Fruit fly (Drosophila melanogaster) whole organism, embryonic: Measurements from ENCODE around the gene CG13117.

ENCODE experiments used
- CG10274 ChIP-seq: fragments of 200-800 bp; sonication (Bioruptor generic); optimal IDR thresholded peaks from 3 replicates; lab custom pipeline; 2017; ENCODE audit warnings: missing biosample characterization, mild to moderate bottlenecking, missing genetic modification characterization
- CG10366 ChIP-seq: fragments of 200-800 bp; sonication (Bioruptor generic); IDR thresholded peaks from 2 replicates; pipeline ENCODE4 v1.3.6; 2022; ENCODE audit warnings: missing biosample characterization, missing genetic modification characterization
- CG10959 ChIP-seq: fragments of 200-800 bp; sonication (Bioruptor generic); IDR thresholded peaks from 2 replicates; pipeline ENCODE4 v1.3.6; 2022; ENCODE audit warnings: missing biosample characterization, missing genetic modification characterization
- CG11723 ChIP-seq: fragments of 200-800 bp; sonication (Bioruptor generic); optimal IDR thresholded peaks from 2 replicates; lab custom pipeline; 2017; ENCODE audit warnings: missing biosample characterization, mild to moderate bottlenecking, missing genetic modification characterization
- CG12155 ChIP-seq: fragments of 200-800 bp; sonication (Bioruptor generic); optimal IDR thresholded peaks from 3 replicates; lab custom pipeline; 2016; ENCODE audit warnings: missing biosample characterization, missing genetic modification characterization
- CG12299 ChIP-seq: fragments of 200-800 bp; sonication (Bioruptor generic); optimal IDR thresholded peaks from 2 replicates; lab custom pipeline; 2018; ENCODE audit warnings: missing biosample characterization, mild to moderate bottlenecking, missing genetic modification characterization
- CG14667 ChIP-seq: fragments of 200-800 bp; sonication (Bioruptor generic); IDR thresholded peaks from 2 replicates; pipeline ENCODE4 v1.3.6; 2022; ENCODE audit warnings: missing biosample characterization, missing genetic modification characterization
- CG15601 ChIP-seq: fragments of 200-800 bp; sonication (Bioruptor generic); optimal IDR thresholded peaks from 3 replicates; lab custom pipeline; 2019; ENCODE audit warnings: missing biosample characterization, mild to moderate bottlenecking, missing genetic modification characterization, moderate library complexity
- CG16813 ChIP-seq: fragments of 200-800 bp; sonication (Bioruptor generic); IDR thresholded peaks from 3 replicates; pipeline ENCODE4 v1.3.6; 2022; ENCODE audit warnings: missing biosample characterization, missing genetic modification characterization; ENCODE audit not compliant: partially characterized antibody
- CG17359 ChIP-seq: fragments of 200-800 bp; sonication (Bioruptor generic); optimal IDR thresholded peaks from 3 replicates; lab custom pipeline; 2018; ENCODE audit warnings: missing biosample characterization, mild to moderate bottlenecking, missing genetic modification characterization, moderate library complexity
- CG17612 ChIP-seq: fragments of 200-800 bp; sonication (Bioruptor generic); IDR thresholded peaks from 2 replicates; pipeline ENCODE4 v1.3.6; 2022; ENCODE audit warnings: missing biosample characterization, missing genetic modification characterization
- CG1792 ChIP-seq: fragments of 200-800 bp; sonication (Bioruptor generic); optimal IDR thresholded peaks from 2 replicates; lab custom pipeline; 2016; ENCODE audit warnings: missing biosample characterization, missing genetic modification characterization
- CG18476 ChIP-seq: fragments of 200-800 bp; sonication (Bioruptor generic); optimal IDR thresholded peaks from 2 replicates; lab custom pipeline; 2016; ENCODE audit warnings: missing biosample characterization, mild to moderate bottlenecking, missing genetic modification characterization
- CG2120 ChIP-seq: fragments of 200-800 bp; sonication (Bioruptor generic); optimal IDR thresholded peaks from 3 replicates; lab custom pipeline; 2016; ENCODE audit warnings: missing biosample characterization, missing genetic modification characterization
- CG32772 ChIP-seq: fragments of 200-800 bp; sonication (Bioruptor generic); IDR thresholded peaks from 2 replicates; pipeline ENCODE4 v1.3.6; 2022; ENCODE audit warnings: missing biosample characterization, missing genetic modification characterization
- CG3838 ChIP-seq: fragments of 200-800 bp; sonication (Bioruptor generic); optimal IDR thresholded peaks from 3 replicates; lab custom pipeline; 2016; ENCODE audit warnings: missing biosample characterization, missing genetic modification characterization
- CG8281 ChIP-seq: fragments of 200-800 bp; sonication (Bioruptor generic); optimal IDR thresholded peaks from 2 replicates; lab custom pipeline; 2018; ENCODE audit warnings: missing biosample characterization, mild to moderate bottlenecking, missing genetic modification characterization, moderate library complexity
- CG8924 ChIP-seq: fragments of 200-800 bp; optimal IDR thresholded peaks from 3 replicates; lab custom pipeline; 2019; ENCODE audit warnings: missing biosample characterization, mild to moderate bottlenecking, missing genetic modification characterization, moderate library complexity
- CG9876 ChIP-seq: fragments of 200-800 bp; sonication (Bioruptor generic); optimal IDR thresholded peaks from 2 replicates; lab custom pipeline; 2016; ENCODE audit warnings: missing biosample characterization, missing genetic modification characterization
- Dad ChIP-seq: fragments of 200-800 bp; sonication (Bioruptor generic); optimal IDR thresholded peaks from 3 replicates; lab custom pipeline; 2016; ENCODE audit warnings: missing biosample characterization, missing genetic modification characterization
- Dbx ChIP-seq: fragments of 200-800 bp; sonication (Bioruptor generic); IDR thresholded peaks from 3 replicates; pipeline ENCODE4 v1.3.6; 2022; ENCODE audit warnings: missing biosample characterization, missing genetic modification characterization
- HLH3B ChIP-seq: fragments of 200-800 bp; sonication (Bioruptor generic); IDR thresholded peaks from 2 replicates; pipeline ENCODE4 v1.3.6; 2022; ENCODE audit warnings: missing biosample characterization, missing genetic modification characterization
- Hey ChIP-seq: fragments of 200-800 bp; sonication (Bioruptor generic); optimal IDR thresholded peaks from 3 replicates; lab custom pipeline; 2018; ENCODE audit warnings: missing biosample characterization, mild to moderate bottlenecking, missing genetic modification characterization
- NK7.1 ChIP-seq: fragments of 200-800 bp; sonication (Bioruptor generic); optimal IDR thresholded peaks from 3 replicates; lab custom pipeline; 2016; ENCODE audit warnings: missing biosample characterization, missing genetic modification characterization
- Opbp ChIP-seq: fragments of 200-800 bp; sonication (Bioruptor generic); IDR thresholded peaks from 3 replicates; pipeline ENCODE4 v1.3.6; 2022; ENCODE audit warnings: missing biosample characterization, missing genetic modification characterization; ENCODE audit not compliant: partially characterized antibody
- Ptx1 ChIP-seq: fragments of 200-800 bp; sonication (Bioruptor generic); IDR thresholded peaks from 2 replicates; pipeline ENCODE4 v1.3.6; 2022; ENCODE audit warnings: missing biosample characterization, missing genetic modification characterization
- Taf1 ChIP-seq: fragments of 200-800 bp; sonication (Bioruptor generic); IDR thresholded peaks from 2 replicates; pipeline ENCODE4 v1.3.6; 2022; ENCODE audit warnings: missing biosample characterization, missing genetic modification characterization
- YL-1 ChIP-seq: fragments of 200-800 bp; sonication (Bioruptor generic); optimal IDR thresholded peaks from 3 replicates; lab custom pipeline; 2017; ENCODE audit warnings: missing biosample characterization, mild to moderate bottlenecking, missing genetic modification characterization
- ash1 ChIP-seq: fragments of 200-800 bp; sonication (Bioruptor generic); optimal IDR thresholded peaks from 2 replicates; lab custom pipeline; 2018; ENCODE audit warnings: missing biosample characterization, mild to moderate bottlenecking, missing genetic modification characterization
- bowl ChIP-seq: fragments of 200-800 bp; sonication (Bioruptor generic); IDR thresholded peaks from 2 replicates; pipeline ENCODE4 v1.3.6; 2022; ENCODE audit warnings: missing biosample characterization, missing genetic modification characterization
- cato ChIP-seq: fragments of 200-800 bp; sonication (Bioruptor generic); optimal IDR thresholded peaks from 2 replicates; lab custom pipeline; 2016; ENCODE audit warnings: missing biosample characterization, missing genetic modification characterization, borderline replicate concordance
- croc ChIP-seq: fragments of 200-800 bp; sonication (Bioruptor generic); conservative IDR thresholded peaks from 3 replicates; pipeline ENCODE4 v1.3.6; 2022; ENCODE audit warnings: missing biosample characterization, missing genetic modification characterization
- ems ChIP-seq: fragments of 200-800 bp; sonication (Bioruptor generic); optimal IDR thresholded peaks from 3 replicates; lab custom pipeline; 2016; ENCODE audit warnings: missing biosample characterization, missing genetic modification characterization
- eve ChIP-seq, 2 experiments: fragments of >200 bp; optimal IDR thresholded peaks; 2 replicates each; lab custom pipeline; 2017; ENCODE audit warnings: missing biosample characterization in 2 of 2, missing genetic modification characterization in 2 of 2
- ftz-f1 ChIP-seq: fragments of 200-800 bp; sonication (Bioruptor generic); optimal IDR thresholded peaks from 2 replicates; lab custom pipeline; 2016; ENCODE audit warnings: missing biosample characterization, missing genetic modification characterization
- gce ChIP-seq: fragments of 200-800 bp; sonication (Bioruptor generic); IDR thresholded peaks from 3 replicates; pipeline ENCODE4 v1.3.6; 2022; ENCODE audit warnings: missing biosample characterization, missing genetic modification characterization
- gem ChIP-seq: fragments of 200-800 bp; sonication (Bioruptor generic); optimal IDR thresholded peaks from 2 replicates; lab custom pipeline; 2019; ENCODE audit warnings: missing biosample characterization, mild to moderate bottlenecking, missing genetic modification characterization, moderate library complexity
- h ChIP-seq: fragments of >200 bp; optimal IDR thresholded peaks from 2 replicates; lab custom pipeline; 2017
- ham ChIP-seq: fragments of 200-800 bp; sonication (Bioruptor generic); IDR thresholded peaks from 2 replicates; pipeline ENCODE4 v1.3.6; 2022; ENCODE audit warnings: missing biosample characterization, missing genetic modification characterization
- hbn ChIP-seq: fragments of 200-800 bp; sonication (Bioruptor generic); IDR thresholded peaks from 2 replicates; pipeline ENCODE4 v1.3.6; 2022; ENCODE audit warnings: missing biosample characterization, missing genetic modification characterization; ENCODE audit not compliant: partially characterized antibody
- onecut ChIP-seq: fragments of 200-800 bp; sonication (Bioruptor generic); IDR thresholded peaks from 2 replicates; pipeline ENCODE4 v1.3.6; 2022; ENCODE audit warnings: missing biosample characterization, missing genetic modification characterization
- pfk ChIP-seq: fragments of 200-800 bp; sonication (Bioruptor generic); optimal IDR thresholded peaks from 2 replicates; lab custom pipeline; 2018; ENCODE audit warnings: missing biosample characterization, mild to moderate bottlenecking, missing genetic modification characterization, moderate library complexity
- phol ChIP-seq: fragments of 200-800 bp; sonication (Bioruptor generic); optimal IDR thresholded peaks from 3 replicates; lab custom pipeline; 2018; ENCODE audit warnings: missing biosample characterization, mild to moderate bottlenecking, missing genetic modification characterization, moderate library complexity
- prd ChIP-seq, 3 experiments: fragments of >200 bp in 2 of 3; fragments of 200-800 bp in 1 of 3; sonication (Bioruptor generic) in 1 of 3; optimal IDR thresholded peaks in 2 of 3; IDR thresholded peaks in 1 of 3; 2 replicates in 2 of 3; 3 replicates in 1 of 3; pipeline versions ENCODE4 v1.3.6 to Lab custom; 2017 to 2022; ENCODE audit warnings: missing biosample characterization in 1 of 3, missing genetic modification characterization in 1 of 3
- psq ChIP-seq: fragments of 200-800 bp; sonication (Bioruptor generic); optimal IDR thresholded peaks from 2 replicates; lab custom pipeline; 2017; ENCODE audit warnings: missing biosample characterization, missing genetic modification characterization
- ranshi ChIP-seq: fragments of 200-800 bp; sonication (Bioruptor generic); IDR thresholded peaks from 2 replicates; pipeline ENCODE4 v1.3.6; 2022; ENCODE audit warnings: missing biosample characterization, missing genetic modification characterization
- sc ChIP-seq, 3 experiments: fragments of >200 bp in 2 of 3; fragments of 200-800 bp in 1 of 3; sonication (Bioruptor generic) in 1 of 3; optimal IDR thresholded peaks; 2 replicates in 2 of 3; 3 replicates in 1 of 3; lab custom pipeline; 2017; ENCODE audit warnings: mild to moderate bottlenecking in 1 of 3, missing biosample characterization in 1 of 3, missing genetic modification characterization in 1 of 3, missing genetic modification reagents in 1 of 3
- sens-2 ChIP-seq: fragments of 200-800 bp; sonication (Bioruptor generic); IDR thresholded peaks from 2 replicates; pipeline ENCODE4 v1.3.6; 2022; ENCODE audit warnings: missing biosample characterization, missing genetic modification characterization
- slbo ChIP-seq: fragments of 200-800 bp; sonication (Bioruptor generic); IDR thresholded peaks from 2 replicates; pipeline ENCODE4 v1.3.6; 2022; ENCODE audit warnings: missing biosample characterization, missing genetic modification characterization
- zen2 ChIP-seq: fragments of 200-800 bp; sonication (Bioruptor generic); IDR thresholded peaks from 3 replicates; pipeline ENCODE4 v1.3.6; 2022; ENCODE audit warnings: missing biosample characterization, missing genetic modification characterization; ENCODE audit not compliant: partially characterized antibody

The CG13117 gene

DNA sequence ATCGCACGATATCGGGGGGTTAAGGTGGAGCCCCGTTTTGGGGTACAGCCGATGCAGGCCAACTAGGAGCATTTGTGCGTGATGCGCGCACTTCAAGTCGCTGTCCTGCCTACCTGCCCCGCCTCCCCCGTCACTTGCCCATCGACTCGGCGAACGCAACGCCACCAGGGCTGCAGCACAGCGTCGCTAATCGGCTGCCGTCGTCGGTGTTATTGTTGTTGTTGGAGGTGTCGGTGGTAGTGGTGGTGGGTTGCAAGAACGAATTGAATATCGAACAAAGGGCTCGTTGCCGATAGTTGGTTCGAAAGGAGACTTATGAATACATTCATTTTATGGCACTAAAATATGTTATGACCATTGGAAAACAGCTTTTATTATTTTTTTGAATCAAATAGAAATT lies 22.4 kb downstream of the CG13117 start (continued):
- peak; percentile 43 for TF ChIP-seq CG14667
- peak; percentile 9; the same call in 1 of the 2 replicates for TF ChIP-seq ham (GFP tag; lab: Robert Waterston, UW)
- peak; percentile 17 for TF ChIP-seq CG9876 (GFP tag; lab: Kevin White, UChicago)
- peak; percentile 78 for TF ChIP-seq CG2120 (GFP tag; lab: Kevin White, UChicago)
- TF ChIP-seq slbo (GFP tag; lab: Robert Waterston, UW) = peak; percentile 88
- no peak for TF ChIP-seq CG17612 (GFP tag; lab: Robert Waterston, UW)
- TF ChIP-seq CG8924 (tag; lab: Kevin White, UChicago) = peak; percentile 61
- TF ChIP-seq Dbx = peak; percentile 82
- TF ChIP-seq HLH3B (GFP tag; lab: Robert Waterston, UW) = peak; percentile 62
- TF ChIP-seq onecut = peak; percentile 59; the same call in 1 of the 2 replicates
- TF ChIP-seq cato (GFP tag; lab: Kevin White, UChicago) = peak; percentile 4
- 0 out of 2 replicates have a peak, but pooled peaks have one; percentile 6 for TF ChIP-seq sens-2 (GFP tag; lab: Robert Waterston, UW)
- TF ChIP-seq gce (GFP tag; lab: Robert Waterston, UW) = no peak
- TF ChIP-seq pfk (GFP tag; lab: Kevin White, UChicago) = no peak
- TF ChIP-seq CG10959 (GFP tag; lab: Robert Waterston, UW) = 0 out of 2 replicates have a peak, but pooled peaks have one; percentile 29
- no peak for TF ChIP-seq NK7.1 (GFP tag; lab: Kevin White, UChicago)
- no peak for TF ChIP-seq CG12299 (tag; lab: Kevin White, UChicago)
- TF ChIP-seq ftz-f1 = no peak
- TF ChIP-seq ash1 (GFP tag; lab: Kevin White, UChicago) = peak; percentile 67
- peak; percentile 35 for TF ChIP-seq CG15601 (tag; lab: Kevin White, UChicago)
- no peak for TF ChIP-seq CG3838 (GFP tag; lab: Kevin White, UChicago)
- no peak for TF ChIP-seq bowl (GFP tag; lab: Robert Waterston, UW)
- no peak for TF ChIP-seq sc (optimal IDR thresholded peaks at IDR 0.05; lab: Kevin White, UChicago)
- TF ChIP-seq sc (GFP tag; optimal IDR thresholded peaks at IDR 0.05; lab: Kevin White, UChicago) = no peak
- no peak for TF ChIP-seq CG18476 (GFP tag; lab: Kevin White, UChicago)
- peak; percentile 53; the same call in 1 of the 2 replicates for TF ChIP-seq ranshi (GFP tag; lab: Robert Waterston, UW)
- peak; percentile 65 for TF ChIP-seq Ptx1 (GFP tag; lab: Robert Waterston, UW)
- TF ChIP-seq gem (tag; lab: Kevin White, UChicago) = peak; percentile 62
- peak; percentile 75 for TF ChIP-seq CG12155
- TF ChIP-seq CG8281 (tag; lab: Kevin White, UChicago) = no peak
- peak; percentile 42 for TF ChIP-seq CG17359 (tag; lab: Kevin White, UChicago)
- TF ChIP-seq ems (GFP tag; lab: Kevin White, UChicago) = peak; percentile 45
- 0 out of 2 replicates have a peak, but pooled peaks have one; percentile 41 for TF ChIP-seq CG32772 (GFP tag; lab: Robert Waterston, UW)
- TF ChIP-seq croc (GFP tag; lab: Robert Waterston, UW) = no peak
- TF ChIP-seq Hey (tag; lab: Kevin White, UChicago) = peak; percentile 37
- TF ChIP-seq CG10274 (GFP tag; lab: Kevin White, UChicago) = no peak
- peak; percentile 89 for TF ChIP-seq hbn (GFP tag; lab: Robert Waterston, UW)
- peak; percentile 40 for TF ChIP-seq phol (tag; lab: Kevin White, UChicago)
- TF ChIP-seq CG11723 = no peak
- TF ChIP-seq eve (GFP tag; optimal IDR thresholded peaks at IDR 0.05; lab: Kevin White, UChicago) = no peak
- peak; percentile 10 for TF ChIP-seq psq (GFP tag; lab: Kevin White, UChicago)
- no peak for TF ChIP-seq Taf1 (GFP tag; lab: Robert Waterston, UW)
- TF ChIP-seq Opbp = peak; percentile 95
- TF ChIP-seq h (lab: Kevin White, UChicago) = no peak
- TF ChIP-seq YL-1 (GFP tag; lab: Kevin White, UChicago) = peak; percentile 22
- TF ChIP-seq CG10366 (GFP tag; lab: Robert Waterston, UW) = peak; percentile 76
- no peak for TF ChIP-seq CG1792 (GFP tag; lab: Kevin White, UChicago)
- TF ChIP-seq CG16813 = peak; percentile 94
- TF ChIP-seq zen2 (GFP tag; lab: Robert Waterston, UW) = peak; percentile 88
- no peak for TF ChIP-seq prd (optimal IDR thresholded peaks at IDR 0.05; lab: Kevin White, UChicago)
- TF ChIP-seq prd (GFP tag; IDR thresholded peaks at IDR 0.05; lab: Robert Waterston, UW) = peak; percentile 88
- TF ChIP-seq Dad (GFP tag; lab: Kevin White, UChicago) = peak; percentile 43
